Fruit fly (Drosophila melanogaster): Measurements from ENCODE around the gene CanA1.
A peak's percentile ranks its signal among the peaks of the same experiment; 100 is the strongest.

Gene CanA1

dm6 chr3R:31059036-31059806, 20.0 kb downstream of the CanA1 start (continued):
- no peak for TF ChIP-seq ERR (GFP tag; optimal IDR thresholded peaks at IDR 0.05)
- TF ChIP-seq CG14441 (GFP tag; IDR thresholded peaks at IDR 0.05) = peak; percentile 53
- no peak for TF ChIP-seq YL-1 (GFP tag; optimal IDR thresholded peaks at IDR 0.05)
- TF ChIP-seq CG13894 (tag; optimal IDR thresholded peaks at IDR 0.05) = no peak
- peak; percentile 83 for TF ChIP-seq tap (tag; optimal IDR thresholded peaks at IDR 0.05)
- TF ChIP-seq insv (GFP tag; optimal IDR thresholded peaks at IDR 0.05) = no peak
- peak; percentile 87 for TF ChIP-seq Asciz (GFP tag; optimal IDR thresholded peaks at IDR 0.05)
- peak; percentile 38 for TF ChIP-seq psq (GFP tag; optimal IDR thresholded peaks at IDR 0.05)
- no peak for TF ChIP-seq tup (GFP tag; optimal IDR thresholded peaks at IDR 0.05)
- TF ChIP-seq CG17186 (GFP tag; optimal IDR thresholded peaks at IDR 0.05) = peak; percentile 42
- TF ChIP-seq chm (GFP tag; IDR thresholded peaks at IDR 0.05) = peak; percentile 46
- TF ChIP-seq C15 (GFP tag; IDR thresholded peaks at IDR 0.05) = peak; percentile 58; the same call in 1 of the 3 replicates
- TF ChIP-seq Sry-δ (GFP tag; optimal IDR thresholded peaks at IDR 0.05) = no peak
- peak; percentile 89 for TF ChIP-seq lbe (GFP tag; optimal IDR thresholded peaks at IDR 0.05)
- TF ChIP-seq Blimp-1 (GFP tag; optimal IDR thresholded peaks at IDR 0.05) = peak; percentile 87
- TF ChIP-seq knrl (GFP tag; IDR thresholded peaks at IDR 0.05; ENCODE audit: partially characterized antibody) = no peak
- TF ChIP-seq CG7745 (tag; optimal IDR thresholded peaks at IDR 0.05) = no peak
- TF ChIP-seq CG10654 (GFP tag; optimal IDR thresholded peaks at IDR 0.05) = peak; percentile 75
- TF ChIP-seq oc (tag; optimal IDR thresholded peaks at IDR 0.05) = peak; percentile 82
- TF ChIP-seq Eip74EF (GFP tag; optimal IDR thresholded peaks at IDR 0.05) = peak in 1 of 2 experiments; percentile 87
- TF ChIP-seq CG9797 (GFP tag; optimal IDR thresholded peaks at IDR 0.05) = no peak
- TF ChIP-seq eve (GFP tag; optimal IDR thresholded peaks at IDR 0.05) = peak in 1 of 2 experiments; percentile 89
- TF ChIP-seq Ptx1 (GFP tag; IDR thresholded peaks at IDR 0.05) = peak; percentile 85
- no peak for TF ChIP-seq p53 (GFP tag; optimal IDR thresholded peaks at IDR 0.05)
- TF ChIP-seq dan (GFP tag; IDR thresholded peaks at IDR 0.05) = 0 out of 2 replicates have a peak, but pooled peaks have one; percentile 39
- TF ChIP-seq caup (GFP tag; optimal IDR thresholded peaks at IDR 0.05; ENCODE audit: severe bottlenecking) = peak; percentile 80
- peak; percentile 57 for TF ChIP-seq Six4 (GFP tag; optimal IDR thresholded peaks at IDR 0.05)
- TF ChIP-seq CG5953 (GFP tag; IDR thresholded peaks at IDR 0.05) = peak; percentile 76
- TF ChIP-seq MESR4 (GFP tag; optimal IDR thresholded peaks at IDR 0.05) = peak; percentile 17
- TF ChIP-seq Dip3 (GFP tag; optimal IDR thresholded peaks at IDR 0.05) = no peak
- no peak for TF ChIP-seq prd (optimal IDR thresholded peaks at IDR 0.05)
- TF ChIP-seq prd (GFP tag; IDR thresholded peaks at IDR 0.05) = peak; percentile 89
- TF ChIP-seq CG4328 (GFP tag; optimal IDR thresholded peaks at IDR 0.05) = peak; percentile 36
- TF ChIP-seq CG11695 (GFP tag; IDR thresholded peaks at IDR 0.05) = peak; percentile 84
- TF ChIP-seq CG13624 (GFP tag; optimal IDR thresholded peaks at IDR 0.05) = no peak
- no peak for TF ChIP-seq toy (GFP tag; IDR thresholded peaks at IDR 0.05)
- TF ChIP-seq btn (GFP tag; optimal IDR thresholded peaks at IDR 0.05) = no peak
- TF ChIP-seq CG4854 (GFP tag; optimal IDR thresholded peaks at IDR 0.05) = peak; percentile 20
- TF ChIP-seq CkIIα-i1 (GFP tag; IDR thresholded peaks at IDR 0.05) = no peak
- peak; percentile 58 for TF ChIP-seq CG6854 (GFP tag; optimal IDR thresholded peaks at IDR 0.05)
- peak; percentile 36; the same call in 1 of the 2 replicates for TF ChIP-seq al (GFP tag; IDR thresholded peaks at IDR 0.05)
- no peak for TF ChIP-seq her (GFP tag; optimal IDR thresholded peaks at IDR 0.05)
- TF ChIP-seq slou (GFP tag; optimal IDR thresholded peaks at IDR 0.05) = peak; percentile 17
- no peak for TF ChIP-seq CG4282 (GFP tag; optimal IDR thresholded peaks at IDR 0.05)
- TF ChIP-seq Bgb (GFP tag; IDR thresholded peaks at IDR 0.05; ENCODE audit: partially characterized antibody) = no peak
- TF ChIP-seq luna (GFP tag; optimal IDR thresholded peaks at IDR 0.05) = no peak
- TF ChIP-seq CG8359 (GFP tag; optimal IDR thresholded peaks at IDR 0.05; ENCODE audit: borderline replicate concordance) = peak; percentile 69
- peak; percentile 75 for TF ChIP-seq CG30403 (GFP tag; optimal IDR thresholded peaks at IDR 0.05)
- no peak for TF ChIP-seq shn (GFP tag; optimal IDR thresholded peaks at IDR 0.05)

Measured in whole organism, embryonic.